Worm (Caenorhabditis elegans) whole organism, young adult: Measurements from ENCODE around the gene F22E12.1.
"Not testable (repeated sequence)": the region's sequence is repeated elsewhere in the genome, so short reads cannot be mapped to it uniquely, and the experiment has no call there.

Experiments
- F22D6.2 ChIP-seq: sonication (generic microtip); optimal IDR thresholded peaks from 2 replicates; lab custom pipeline; 2016; ENCODE audit warnings: mild to moderate bottlenecking, missing genetic modification characterization, missing compliant biosample characterization
- F23B12.7 ChIP-seq: sonication (generic microtip); optimal IDR thresholded peaks from 2 replicates; lab custom pipeline; 2017; ENCODE audit warnings: missing genetic modification characterization, mild to moderate bottlenecking, missing compliant biosample characterization, antibody characterized with exemption, moderate library complexity; ENCODE audit not compliant: insufficient read depth
- F57A8.1 ChIP-seq: fragments of 200-800 bp; sonication (Bioruptor generic); optimal IDR thresholded peaks from 2 replicates; lab custom pipeline; 2018; ENCODE audit warnings: mild to moderate bottlenecking, missing genetic modification characterization, moderate library complexity, missing compliant biosample characterization
- T26A5.8 ChIP-seq: sonication (generic microtip); optimal IDR thresholded peaks from 2 replicates; lab custom pipeline; 2016; ENCODE audit warnings: missing genetic modification characterization, missing compliant biosample characterization
- Y53F4B.3 ChIP-seq: fragments of 200-800 bp; sonication (Bioruptor generic); IDR thresholded peaks from 2 replicates; pipeline ENCODE4 v1.3.6; 2022; ENCODE audit warnings: missing genetic modification reagents, missing genetic modification characterization, missing compliant biosample characterization
- Y53G8AR.9 ChIP-seq: fragments of 200-800 bp; sonication (Bioruptor generic); conservative IDR thresholded peaks from 2 replicates; pipeline ENCODE4 v1.3.6; 2022; ENCODE audit warnings: missing genetic modification reagents, missing genetic modification characterization, missing compliant biosample characterization
- Y95B8A.8 ChIP-seq: fragments of 200-800 bp; sonication (Bioruptor generic); IDR thresholded peaks from 2 replicates; pipeline ENCODE4 v1.3.6; 2022; ENCODE audit warnings: missing genetic modification reagents, missing genetic modification characterization, missing compliant biosample characterization
- ZK185.1 ChIP-seq: sonication (generic microtip); optimal IDR thresholded peaks from 2 replicates; lab custom pipeline; 2016; ENCODE audit warnings: mild to moderate bottlenecking, missing genetic modification characterization, missing compliant biosample characterization; ENCODE audit not compliant: poor library complexity, severe bottlenecking
- ama-1 ChIP-seq, 3 experiments: fragments of 150-350 bp in 1 of 3; sonication (generic microtip) in 2 of 3; optimal IDR thresholded peaks; 2 replicates each; lab custom pipeline; 2014 to 2018; ENCODE audit warnings: missing biosample characterization in 2 of 3, missing genetic modification characterization in 2 of 3, missing genetic modification reagents in 2 of 3
- attf-6 ChIP-seq: fragments of 200-800 bp; sonication (Bioruptor generic); IDR thresholded peaks from 2 replicates; pipeline ENCODE4 v1.3.6; 2022; ENCODE audit warnings: missing genetic modification reagents, missing genetic modification characterization, missing compliant biosample characterization
- ceh-100 ChIP-seq: fragments of 200-800 bp; sonication (Bioruptor generic); IDR thresholded peaks from 2 replicates; pipeline ENCODE4 v1.3.6; 2022; ENCODE audit warnings: missing genetic modification reagents, missing genetic modification characterization, missing compliant biosample characterization
- ceh-40 ChIP-seq: fragments of 200-800 bp; sonication (Bioruptor generic); IDR thresholded peaks from 2 replicates; pipeline ENCODE4 v1.3.6; 2022; ENCODE audit warnings: missing genetic modification characterization, missing compliant biosample characterization
- ceh-58 ChIP-seq: fragments of 200-800 bp; sonication (Bioruptor generic); IDR thresholded peaks from 2 replicates; pipeline ENCODE4 v1.3.6; 2022; ENCODE audit warnings: missing genetic modification characterization, missing compliant biosample characterization
- dox-1 ChIP-seq: fragments of 200-800 bp; sonication (Bioruptor generic); IDR thresholded peaks from 2 replicates; pipeline ENCODE4 v1.3.6; 2022; ENCODE audit warnings: missing genetic modification reagents, missing genetic modification characterization, missing compliant biosample characterization
- egrh-3 ChIP-seq: fragments of 200-800 bp; sonication (Bioruptor generic); IDR thresholded peaks from 2 replicates; pipeline ENCODE4 v1.3.6; 2022; ENCODE audit warnings: missing genetic modification reagents, missing genetic modification characterization, missing compliant biosample characterization
- ekl-4 ChIP-seq: fragments of 200-800 bp; sonication (Bioruptor generic); IDR thresholded peaks from 2 replicates; pipeline ENCODE4 v1.3.6; 2022; ENCODE audit warnings: missing genetic modification reagents, missing genetic modification characterization, missing compliant biosample characterization
- gei-17 ChIP-seq: fragments of 200-800 bp; sonication (Bioruptor generic); optimal IDR thresholded peaks from 2 replicates; lab custom pipeline; 2018; ENCODE audit warnings: mild to moderate bottlenecking, missing genetic modification characterization, missing compliant biosample characterization
- hlh-26 ChIP-seq: fragments of 200-800 bp; sonication (Bioruptor generic); conservative IDR thresholded peaks from 2 replicates; pipeline ENCODE4 v1.3.6; 2022; ENCODE audit warnings: missing genetic modification reagents, missing genetic modification characterization, missing compliant biosample characterization
- hmg-1.2 ChIP-seq: fragments of 200-800 bp; sonication (Bioruptor generic); IDR thresholded peaks from 2 replicates; pipeline ENCODE4 v1.3.6; 2022; ENCODE audit warnings: missing genetic modification reagents, missing genetic modification characterization, missing compliant biosample characterization
- hsf-1 ChIP-seq: fragments of 200-800 bp; sonication (Bioruptor generic); IDR thresholded peaks from 2 replicates; pipeline ENCODE4 v1.3.6; 2022; ENCODE audit warnings: missing genetic modification reagents, missing genetic modification characterization, missing compliant biosample characterization
- lag-1 ChIP-seq: fragments of 200-800 bp; sonication (Bioruptor generic); IDR thresholded peaks from 2 replicates; pipeline ENCODE4 v1.3.6; 2022; ENCODE audit warnings: missing genetic modification reagents, missing genetic modification characterization, missing compliant biosample characterization
- lsy-27 ChIP-seq: sonication (generic microtip); optimal IDR thresholded peaks from 2 replicates; lab custom pipeline; 2017; ENCODE audit warnings: missing genetic modification characterization, mild to moderate bottlenecking, missing compliant biosample characterization, antibody characterized with exemption, missing genotype, borderline replicate concordance; ENCODE audit not compliant: insufficient read depth
- madf-3 ChIP-seq: fragments of 200-800 bp; sonication (Bioruptor generic); IDR thresholded peaks from 2 replicates; pipeline ENCODE4 v1.3.6; 2022; ENCODE audit warnings: missing genetic modification reagents, missing genetic modification characterization, missing compliant biosample characterization
- pbrm-1 ChIP-seq: fragments of 200-800 bp; sonication (Bioruptor generic); IDR thresholded peaks from 2 replicates; pipeline ENCODE4 v1.3.6; 2022; ENCODE audit warnings: missing genetic modification reagents, missing genetic modification characterization, missing compliant biosample characterization
- snpc-1.1 ChIP-seq: sonication (generic microtip); optimal IDR thresholded peaks from 2 replicates; lab custom pipeline; 2017; ENCODE audit warnings: missing genetic modification characterization, mild to moderate bottlenecking, missing compliant biosample characterization, antibody characterized with exemption, moderate library complexity, missing genotype, missing genetic modification reagents; ENCODE audit not compliant: insufficient read depth
- snpc-1.3 ChIP-seq: sonication (generic microtip); optimal IDR thresholded peaks from 2 replicates; lab custom pipeline; 2017; ENCODE audit warnings: missing genetic modification characterization, mild to moderate bottlenecking, missing compliant biosample characterization, antibody characterized with exemption, moderate library complexity, missing genotype, missing genetic modification reagents; ENCODE audit not compliant: insufficient read depth
- snpc-4 ChIP-seq, 5 experiments: fragments of 150-350 bp in 1 of 5; sonication (generic microtip) in 4 of 5; optimal IDR thresholded peaks; 2 replicates each; lab custom pipeline; 2014 to 2018; ENCODE audit warnings: missing genetic modification characterization in 5 of 5, missing biosample characterization in 3 of 5, antibody characterized with exemption in 2 of 5, mild to moderate bottlenecking in 2 of 5, missing compliant biosample characterization in 2 of 5, missing genotype in 2 of 5, moderate library complexity in 2 of 5, missing genetic modification reagents in 1 of 5
- unc-130 ChIP-seq: sonication (generic microtip); optimal IDR thresholded peaks from 2 replicates; lab custom pipeline; 2016; ENCODE audit warnings: missing genetic modification reagents, missing genetic modification characterization, missing compliant biosample characterization
- zim-3 ChIP-seq: sonication (generic microtip); optimal IDR thresholded peaks from 2 replicates; lab custom pipeline; 2017; ENCODE audit warnings: mild to moderate bottlenecking, missing genetic modification characterization, moderate library complexity, missing compliant biosample characterization
- ztf-28 ChIP-seq: fragments of 200-800 bp; sonication (Bioruptor generic); IDR thresholded peaks from 2 replicates; pipeline ENCODE4 v1.3.6; 2022; ENCODE audit warnings: missing genetic modification reagents, missing genetic modification characterization, missing compliant biosample characterization

Gene F22E12.1

DNA sequence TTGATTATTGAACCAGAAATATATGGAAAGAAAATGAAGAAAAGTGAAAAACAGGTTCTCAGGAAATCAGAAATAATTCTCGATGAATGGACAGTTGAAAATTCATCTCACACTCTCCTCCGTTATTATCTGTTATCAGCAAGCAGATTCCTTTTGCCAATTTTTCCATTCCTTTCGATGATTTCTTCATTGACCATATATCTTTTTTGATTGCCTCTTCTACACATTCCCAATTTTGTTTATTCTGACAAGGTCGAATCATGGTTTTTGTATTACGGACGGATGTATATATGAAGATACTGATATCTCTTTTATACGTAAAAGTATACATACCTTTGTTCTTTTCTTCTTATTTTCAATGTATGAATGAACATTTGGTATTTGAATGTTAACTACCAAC, 3.5 kb upstream of the F22E12.1 start:
- TF ChIP-seq gei-17 (no peak), unc-130 (no peak), F22D6.2 (no peak), lsy-27 (tag; lab: Kevin White, UChicago) (no peak), F57A8.1 (GFP tag; lab: Kevin White, UChicago) (no peak), ZK185.1 (tag; lab: Kevin White, UChicago) (no peak), zim-3 (tag; lab: Kevin White, UChicago) (no peak), hsf-1 (no peak), ama-1 (optimal IDR thresholded peaks at IDR 0.05; lab: Kevin White, UChicago) (no peak), ama-1 (GFP tag; optimal IDR thresholded peaks at IDR 0.05; lab: Kevin White, UChicago) (no peak), T26A5.8 (no peak), F23B12.7 (tag; lab: Kevin White, UChicago) (no peak), lag-1 (GFP tag; lab: Robert Waterston, UW) (no peak), hlh-26 (no peak), Y95B8A.8 (no peak), ztf-28 (no peak)
- TF ChIP-seq, all 124 proteins: peak for 0

DNA sequence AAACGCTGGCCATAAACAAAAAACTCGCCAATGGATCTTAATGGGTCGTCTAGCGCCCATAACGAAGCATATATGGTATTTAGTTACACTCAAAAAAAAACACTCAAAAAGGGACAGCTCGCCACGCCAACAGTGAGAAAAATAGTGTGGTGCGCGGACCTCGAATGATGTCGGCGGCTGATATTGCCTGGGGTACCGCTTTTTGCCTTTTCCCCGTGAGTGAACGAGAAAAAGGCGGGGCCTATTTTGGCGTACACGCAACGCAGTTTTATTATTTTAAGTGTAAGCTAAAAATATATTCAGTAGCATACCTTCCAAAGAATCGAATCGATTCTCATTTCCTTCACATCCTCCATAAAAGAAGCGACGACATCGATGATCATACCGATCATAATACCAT, 346 bp downstream of the F22E12.1 start:
- TF ChIP-seq pbrm-1 (GFP tag; lab: Robert Waterston, UW) (peak; percentile 47; the same call in 1 of the 2 replicates), attf-6 (peak; percentile 76; the same call in 1 of the 2 replicates), snpc-1.1 (tag; lab: Kevin White, UChicago) (peak; percentile 62), hmg-1.2 (GFP tag; lab: Robert Waterston, UW) (peak; percentile 69), snpc-4 (tag; optimal IDR thresholded peaks at IDR 0.05; lab: Kevin White, UChicago) (peak in 3 of 4 experiments; percentile 45 to 85 (median 72))
- not testable (repeated sequence) for TF ChIP-seq snpc-4 (GFP tag; optimal IDR thresholded peaks at IDR 0.05; lab: Kevin White, UChicago)

DNA sequence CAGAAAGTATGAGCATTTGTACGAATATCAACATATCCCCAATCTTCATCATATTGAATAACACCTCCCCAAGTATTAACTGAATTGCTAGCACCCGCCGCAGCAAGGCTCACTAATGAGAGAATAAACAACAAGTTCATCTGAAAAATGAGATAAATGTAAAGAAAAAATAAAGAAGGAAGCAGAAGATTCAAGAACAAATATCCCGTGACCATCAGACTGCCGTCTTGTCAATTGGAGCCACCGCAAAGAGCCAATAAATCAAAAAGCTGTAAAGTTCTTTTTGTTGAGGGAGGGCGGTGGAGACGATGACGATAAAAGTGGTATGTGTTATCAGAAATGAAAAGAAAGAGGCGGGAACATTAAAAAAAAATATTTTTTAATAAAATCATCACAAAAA, 3.7 kb downstream of the F22E12.1 start, which contains the start of gene Y32F6A.5:
Gene Y32F6A.5, minus strand, starts transcription at position 140 of the 400 bp plus-strand sequence.
- TF ChIP-seq dox-1 (0 out of 2 replicates have a peak, but pooled peaks have one; percentile 5), hsf-1 (peak; percentile 64; the same call in 1 of the 2 replicates), snpc-1.3 (tag; lab: Kevin White, UChicago) (no peak)

DNA sequence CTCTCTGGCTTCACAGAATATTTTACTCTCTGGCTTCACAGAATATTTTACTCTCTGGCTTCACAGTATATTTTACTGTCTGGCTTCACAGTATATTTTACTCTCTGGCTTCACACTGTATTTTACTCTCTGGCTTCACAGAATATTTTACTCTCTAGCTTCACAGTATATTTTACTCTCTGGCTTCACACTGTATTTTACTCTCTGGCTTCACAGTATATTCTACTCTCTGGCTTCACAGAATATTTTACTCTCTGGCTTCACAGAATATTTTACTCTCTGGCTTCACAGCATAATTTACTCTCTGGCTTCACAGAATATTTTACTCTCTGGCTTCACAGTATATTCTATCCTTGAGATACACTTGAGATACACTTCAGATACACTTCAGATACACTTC, 6.8 kb downstream of the F22E12.1 start:
- TF ChIP-seq ekl-4 (GFP tag; lab: Robert Waterston, UW) (0 out of 2 replicates have a peak, but pooled peaks have one; percentile 22), attf-6 (0 out of 2 replicates have a peak, but pooled peaks have one; percentile 32), madf-3 (GFP tag; lab: Robert Waterston, UW) (peak; percentile 75; the same call in 1 of the 2 replicates), ceh-100 (0 out of 2 replicates have a peak, but pooled peaks have one; percentile 32), Y53F4B.3 (GFP tag; lab: Robert Waterston, UW) (peak; percentile 97; the same call in 1 of the 2 replicates), Y53G8AR.9 (GFP tag; lab: Robert Waterston, UW) (0 out of 2 replicates have a peak, but pooled peaks have one; percentile 27), egrh-3 (GFP tag; lab: Robert Waterston, UW) (peak; percentile 90), ceh-40 (GFP tag; lab: Robert Waterston, UW) (0 out of 2 replicates have a peak, but pooled peaks have one; percentile 34), ceh-58 (GFP tag; lab: Robert Waterston, UW) (peak; percentile 94)

DNA sequence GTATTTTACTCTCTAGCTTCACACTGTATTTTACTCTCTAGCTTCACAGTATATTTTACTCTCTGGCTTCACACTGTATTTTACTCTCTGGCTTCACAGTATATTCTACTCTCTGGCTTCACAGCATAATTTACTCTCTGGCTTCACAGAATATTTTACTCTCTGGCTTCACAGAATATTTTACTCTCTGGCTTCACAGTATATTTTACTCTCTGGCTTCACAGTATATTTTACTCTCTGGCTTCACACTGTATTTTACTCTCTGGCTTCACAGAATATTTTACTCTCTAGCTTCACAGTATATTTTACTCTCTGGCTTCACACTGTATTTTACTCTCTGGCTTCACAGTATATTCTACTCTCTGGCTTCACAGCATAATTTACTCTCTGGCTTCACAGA, 7.2 kb downstream of the F22E12.1 start:
- TF ChIP-seq Y53F4B.3 (GFP tag; lab: Robert Waterston, UW) (peak; percentile 60; the same call in 1 of the 2 replicates), madf-3 (GFP tag; lab: Robert Waterston, UW) (0 out of 2 replicates have a peak, but pooled peaks have one; percentile 54), egrh-3 (GFP tag; lab: Robert Waterston, UW) (peak; percentile 84; the same call in 1 of the 2 replicates)
